Worm (Caenorhabditis elegans) whole organism, L1 larva: ENCODE measurements around the gene C08G5.6.

Source experiments
- dsc-1 ChIP-seq: sonication (generic microtip); optimal IDR thresholded peaks from 2 replicates; lab custom pipeline; 2016; ENCODE audit warnings: mild to moderate bottlenecking, missing genetic modification characterization, missing compliant biosample characterization
- elt-2 ChIP-seq: sonication (generic microtip); optimal IDR thresholded peaks from 2 replicates; lab custom pipeline; 2016; ENCODE audit warnings: missing genetic modification characterization, mild to moderate bottlenecking, inconsistent platforms, missing compliant biosample characterization, missing genetic modification reagents
- fkh-10 ChIP-seq: sonication (generic microtip); optimal IDR thresholded peaks from 2 replicates; lab custom pipeline; 2017; ENCODE audit warnings: missing biosample characterization, missing genetic modification reagents, missing genetic modification characterization
- hpl-2 ChIP-seq: fragments of 150-350 bp; optimal IDR thresholded peaks from 2 replicates; lab custom pipeline; 2014; ENCODE audit warnings: missing biosample characterization, missing genetic modification reagents, missing genetic modification characterization
- lir-3 ChIP-seq: sonication (generic microtip); optimal IDR thresholded peaks from 2 replicates; lab custom pipeline; 2016; ENCODE audit warnings: mild to moderate bottlenecking, missing genetic modification characterization, moderate library complexity, missing compliant biosample characterization; ENCODE audit not compliant: poor library complexity
- mep-1 ChIP-seq: fragments of 150-350 bp; optimal IDR thresholded peaks from 2 replicates; lab custom pipeline; 2014; ENCODE audit warnings: missing biosample characterization, missing genetic modification characterization
- nhr-12 ChIP-seq: sonication (generic microtip); optimal IDR thresholded peaks from 2 replicates; lab custom pipeline; 2017; ENCODE audit warnings: missing biosample characterization, missing genetic modification characterization
- nhr-28 ChIP-seq: fragments of 150-350 bp; optimal IDR thresholded peaks from 2 replicates; lab custom pipeline; 2014; ENCODE audit warnings: missing biosample characterization, missing genetic modification characterization
- nhr-77 ChIP-seq: fragments of 150-350 bp; optimal IDR thresholded peaks from 2 replicates; lab custom pipeline; 2014; ENCODE audit warnings: missing biosample characterization, missing genetic modification characterization
- snpc-4 ChIP-seq: fragments of 150-350 bp; optimal IDR thresholded peaks from 2 replicates; lab custom pipeline; 2014; ENCODE audit warnings: missing biosample characterization, missing genetic modification characterization
- tlp-1 ChIP-seq: fragments of 150-350 bp; optimal IDR thresholded peaks from 2 replicates; lab custom pipeline; 2014; ENCODE audit warnings: missing biosample characterization, missing genetic modification characterization
- unc-62 ChIP-seq: fragments of 150-350 bp; optimal IDR thresholded peaks from 2 replicates; lab custom pipeline; 2014; ENCODE audit warnings: missing biosample characterization, missing genetic modification reagents, missing genetic modification characterization
- ztf-11 ChIP-seq, 2 experiments: sonication (generic microtip); optimal IDR thresholded peaks; 2 replicates each; lab custom pipeline; 2016 to 2017; ENCODE audit warnings: missing genetic modification characterization in 2 of 2, missing biosample characterization in 1 of 2, missing compliant biosample characterization in 1 of 2

DNA sequence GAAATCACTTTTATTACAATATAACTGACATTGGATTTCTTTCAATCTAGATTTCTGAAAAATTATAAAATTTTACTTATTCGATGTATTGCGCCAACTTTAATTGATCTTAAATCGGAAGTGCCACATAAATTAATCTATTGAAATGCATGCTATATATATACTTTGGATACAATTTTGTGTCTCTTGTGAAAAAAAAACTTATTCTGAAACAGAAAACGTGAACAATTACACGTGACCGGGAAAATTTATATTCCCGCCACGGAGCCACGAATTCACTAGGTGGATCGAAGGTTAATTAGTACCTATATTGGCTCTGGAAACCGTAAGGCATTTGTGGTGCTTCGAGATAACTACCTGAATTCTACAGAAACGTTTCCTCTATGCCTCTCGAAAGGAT, 29.3 kb downstream of the C08G5.6 start, which contains the start of gene F46F5.14:
- TF ChIP-seq hpl-2 (GFP tag; lab: Kevin White, UChicago) (no peak), nhr-77 (tag; lab: Kevin White, UChicago) (no peak), snpc-4 (tag; lab: Kevin White, UChicago) (no peak), unc-62 (GFP tag; lab: Kevin White, UChicago) (no peak), tlp-1 (tag; lab: Kevin White, UChicago) (no peak), nhr-12 (tag; lab: Kevin White, UChicago) (no peak), fkh-10 (no peak), ztf-11 (tag; optimal IDR thresholded peaks at IDR 0.05; lab: Kevin White, UChicago) (no peak), mep-1 (tag; lab: Kevin White, UChicago) (no peak), dsc-1 (tag; lab: Kevin White, UChicago) (no peak), elt-2 (tag; lab: Kevin White, UChicago) (no peak), lir-3 (tag; lab: Kevin White, UChicago) (no peak), nhr-28 (no peak)
